Fruit fly (Drosophila melanogaster): ENCODE data around the gene CG15249.

Gene CG15249

DNA sequence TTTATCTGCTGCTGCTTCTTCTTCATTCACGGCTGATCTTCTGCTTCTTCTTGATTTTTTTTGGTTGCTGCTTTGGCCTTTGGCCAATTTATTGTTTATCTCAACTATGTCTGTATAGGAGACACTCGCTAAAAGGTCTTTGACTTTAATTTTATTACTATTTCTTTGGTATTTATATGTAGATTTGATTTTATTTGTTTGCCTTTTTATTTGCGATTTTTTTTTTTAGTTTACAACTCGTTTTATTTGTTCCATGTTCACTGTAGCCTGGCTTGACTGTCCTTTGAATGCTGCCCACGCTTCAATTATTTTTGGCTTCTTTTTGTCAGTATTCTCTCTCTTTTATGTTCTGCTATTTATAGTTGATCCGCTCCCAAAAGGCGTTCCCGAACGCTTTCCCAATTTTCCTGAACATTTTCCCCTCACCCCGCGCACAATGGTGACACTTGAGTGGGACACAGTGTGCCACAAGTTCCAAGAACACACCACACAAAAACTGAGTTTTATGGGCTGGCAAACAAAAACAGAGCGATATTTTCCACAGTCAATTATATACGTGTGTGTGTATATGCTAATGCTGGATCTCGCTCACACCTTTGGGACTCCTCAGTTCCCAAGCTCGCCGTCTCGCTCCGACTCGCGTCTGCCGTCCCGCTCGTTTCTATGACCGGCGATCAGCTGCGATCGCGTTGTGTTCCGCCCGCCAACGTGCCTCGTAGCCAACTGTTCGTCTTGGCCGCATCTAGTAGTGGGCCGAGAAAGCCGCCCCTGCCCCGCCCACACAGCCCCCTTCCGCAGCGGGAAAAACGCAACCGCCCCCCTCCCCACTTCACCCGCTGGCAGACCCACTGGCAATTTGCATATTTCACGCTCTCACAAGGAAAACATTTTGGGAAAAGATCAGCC is 23.2 kb downstream of the CG15249 start, which contains the start of gene CG15247:
Gene CG15247 (minus strand): TSS at position 725 of the 906 bp plus-strand sequence.
- TF ChIP-seq CTCF (optimal IDR thresholded peaks at IDR 0.05) (no peak), CG8478 (optimal IDR thresholded peaks at IDR 0.05) (no peak)

DNA sequence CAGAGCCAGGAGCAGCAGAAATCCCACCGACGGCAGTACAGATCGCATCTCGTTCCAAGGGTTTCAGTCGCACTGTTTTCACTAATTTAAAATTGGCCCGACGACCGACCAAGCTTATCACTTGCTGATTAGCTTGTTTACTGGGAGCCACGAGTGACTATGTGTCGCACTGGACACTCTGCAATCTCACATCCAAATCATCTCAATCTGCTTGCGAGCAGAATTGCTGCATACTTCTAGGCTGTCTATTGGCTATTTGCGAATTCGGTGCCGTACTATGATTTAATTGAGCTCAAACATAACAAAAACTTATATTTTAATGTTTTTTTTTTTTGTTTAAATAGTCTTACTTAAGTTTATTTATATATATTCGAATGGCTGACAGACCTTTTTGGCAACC is 25.5 kb downstream of the CG15249 start, which contains the start of gene CG32695:
Gene CG32695 (minus strand): TSS at position 141 of the 400 bp plus-strand sequence.
- no peak for TF ChIP-seq CTCF (optimal IDR thresholded peaks at IDR 0.05)

DNA sequence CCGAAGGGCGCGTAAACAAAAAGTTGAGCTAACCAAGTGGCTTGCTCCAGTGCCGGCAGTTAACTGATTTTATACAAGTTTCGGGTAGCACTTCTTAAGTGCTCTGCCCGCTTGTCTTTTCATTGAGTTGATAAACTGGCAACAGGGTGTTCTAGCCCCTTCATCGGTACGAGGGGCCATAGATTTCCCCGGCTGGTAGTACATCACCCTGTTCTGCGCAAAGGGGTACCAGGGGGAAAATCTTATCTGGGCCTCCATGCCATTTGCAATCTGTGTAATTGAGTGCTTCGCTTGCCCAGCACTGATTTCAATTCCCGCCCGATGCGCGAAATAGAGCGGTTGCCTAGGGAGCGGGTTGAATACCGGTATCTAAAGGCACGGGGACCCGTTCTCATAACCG is 27.8 kb downstream of the CG15249 start, which contains the start of gene CG45061:
Gene CG45061 (minus strand): TSS at position 71 of the 400 bp plus-strand sequence.
- TF ChIP-seq CG8478 (optimal IDR thresholded peaks at IDR 0.05): no peak
- no peak for TF ChIP-seq CTCF (optimal IDR thresholded peaks at IDR 0.05)

dm6 chrX:9868510-9869248 is 30.7 kb downstream of the CG15249 start, which contains the start of gene CG45060:
TSS of gene CG45060 (minus strand) at chrX:9868568.
- TF ChIP-seq CG8478 (optimal IDR thresholded peaks at IDR 0.05): no peak
- no peak for TF ChIP-seq CTCF (optimal IDR thresholded peaks at IDR 0.05)

dm6 chrX:9864882-9865281 is 34.5 kb downstream of the CG15249 start, which contains the start of gene Ser7:
TSS of gene Ser7 (plus strand) at chrX:9865233.
- TF ChIP-seq CG8478 (optimal IDR thresholded peaks at IDR 0.05) (no peak), CTCF (optimal IDR thresholded peaks at IDR 0.05) (no peak)

dm6 chrX:9847529-9847928 is 51.9 kb downstream of the CG15249 start:
- TF ChIP-seq CG8478 (optimal IDR thresholded peaks at IDR 0.05): no peak
- TF ChIP-seq CTCF (optimal IDR thresholded peaks at IDR 0.05): no peak

Data from S2 (cell line).